Fruit fly (Drosophila melanogaster): ENCODE results near the gene emei.

Gene emei

DNA sequence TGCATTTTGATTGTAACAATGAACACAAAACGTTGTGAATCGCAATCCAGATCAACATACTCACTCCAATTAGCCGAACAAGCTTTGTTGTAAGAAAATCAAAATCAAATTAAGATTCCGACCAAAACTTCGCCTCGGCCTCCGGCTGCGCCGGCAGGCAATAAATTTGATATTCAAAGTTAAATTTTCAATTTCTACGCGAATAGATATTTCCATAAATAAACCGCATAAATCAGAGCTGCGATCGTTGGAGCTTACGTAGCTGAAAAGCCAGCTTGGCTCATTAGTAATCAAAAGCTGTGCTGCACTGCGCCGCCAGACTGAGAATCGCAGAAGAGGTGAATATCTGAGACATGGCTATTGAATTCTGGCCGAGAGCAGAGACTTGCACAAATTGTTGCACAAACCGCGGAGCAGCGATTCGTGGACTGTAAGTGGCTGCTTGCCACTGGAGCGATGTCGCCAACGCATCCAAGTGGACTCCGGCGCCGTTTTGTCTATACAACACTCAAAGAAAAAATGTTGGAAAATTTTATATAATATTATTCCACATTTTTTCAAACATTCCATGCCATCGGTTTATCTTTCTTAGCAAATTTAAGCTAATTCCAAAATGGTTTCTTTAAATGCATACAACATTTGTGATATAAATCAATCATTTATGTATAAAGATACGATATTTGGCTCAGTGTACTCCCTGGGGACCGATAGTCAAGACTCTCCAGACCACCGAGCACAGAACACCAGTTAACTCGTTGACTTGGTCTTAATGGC lies 39.2 kb downstream of the emei start:
- TF ChIP-seq tio (GFP tag; optimal IDR thresholded peaks at IDR 0.05) = no peak
- TF ChIP-seq bab2 (GFP tag; optimal IDR thresholded peaks at IDR 0.05) = no peak
- TF ChIP-seq CG4707 (GFP tag; optimal IDR thresholded peaks at IDR 0.05) = peak; percentile 38
- no peak for TF ChIP-seq CG17612 (GFP tag; IDR thresholded peaks at IDR 0.05)
- peak in 1 of 2 experiments; percentile 65 for TF ChIP-seq Hr51 (GFP tag; optimal IDR thresholded peaks at IDR 0.05)
- no peak for TF ChIP-seq CG16779 (GFP tag; IDR thresholded peaks at IDR 0.05)
- TF ChIP-seq Ada2b (GFP tag; IDR thresholded peaks at IDR 0.05) = 0 out of 2 replicates have a peak, but pooled peaks have one; percentile 21
- TF ChIP-seq slbo (GFP tag; IDR thresholded peaks at IDR 0.05) = no peak
- TF ChIP-seq CG2875 (GFP tag; optimal IDR thresholded peaks at IDR 0.05) = peak; percentile 22
- TF ChIP-seq abd-A (tag; optimal IDR thresholded peaks at IDR 0.05) = peak; percentile 66
- TF ChIP-seq nau (GFP tag; optimal IDR thresholded peaks at IDR 0.05) = peak; percentile 38
- TF ChIP-seq CG1024 (GFP tag; IDR thresholded peaks at IDR 0.05) = no peak
- peak; percentile 49; the same call in 1 of the 2 replicates for TF ChIP-seq CG14441 (GFP tag; IDR thresholded peaks at IDR 0.05)
- TF ChIP-seq vnd (GFP tag; IDR thresholded peaks at IDR 0.05; ENCODE audit: partially characterized antibody) = no peak
- TF ChIP-seq CG12071 (GFP tag; optimal IDR thresholded peaks at IDR 0.05) = peak; percentile 16
- no peak for TF ChIP-seq pb (GFP tag; optimal IDR thresholded peaks at IDR 0.05)
- TF ChIP-seq org-1 (GFP tag; optimal IDR thresholded peaks at IDR 0.05) = no peak
- TF ChIP-seq ase (GFP tag; IDR thresholded peaks at IDR 0.05) = no peak
- TF ChIP-seq CG6654 (GFP tag; optimal IDR thresholded peaks at IDR 0.05) = no peak
- no peak for TF ChIP-seq pum (GFP tag; optimal IDR thresholded peaks at IDR 0.05)
- 0 out of 2 replicates have a peak, but pooled peaks have one; percentile 34 for TF ChIP-seq HLH3B (GFP tag; IDR thresholded peaks at IDR 0.05)
- no peak for TF ChIP-seq Pdp1 (GFP tag; optimal IDR thresholded peaks at IDR 0.05)
- no peak for TF ChIP-seq ato (GFP tag; IDR thresholded peaks at IDR 0.05; ENCODE audit: partially characterized antibody)
- TF ChIP-seq crp (GFP tag; optimal IDR thresholded peaks at IDR 0.05) = no peak
- no peak for TF ChIP-seq CG11398 (GFP tag; optimal IDR thresholded peaks at IDR 0.05)
- TF ChIP-seq Usf (GFP tag; optimal IDR thresholded peaks at IDR 0.05) = no peak
- no peak for TF ChIP-seq CG34376 (GFP tag; optimal IDR thresholded peaks at IDR 0.05)
- no peak for TF ChIP-seq Mrtf (GFP tag; IDR thresholded peaks at IDR 0.05)
- no peak for TF ChIP-seq trh (GFP tag; optimal IDR thresholded peaks at IDR 0.05)
- no peak for TF ChIP-seq CG2120 (GFP tag; optimal IDR thresholded peaks at IDR 0.05)
- TF ChIP-seq CG7357 (GFP tag; IDR thresholded peaks at IDR 0.05) = peak; percentile 20; the same call in 1 of the 3 replicates
- no peak for TF ChIP-seq toy (GFP tag; IDR thresholded peaks at IDR 0.05)
- TF ChIP-seq row (GFP tag; IDR thresholded peaks at IDR 0.05) = no peak
- peak; percentile 57; the same call in 2 of the 3 replicates for TF ChIP-seq CG11695 (GFP tag; IDR thresholded peaks at IDR 0.05)
- no peak for TF ChIP-seq fd102C (GFP tag; optimal IDR thresholded peaks at IDR 0.05)
- no peak for TF ChIP-seq Kr (GFP tag; optimal IDR thresholded peaks at IDR 0.05)
- TF ChIP-seq CG16815 (GFP tag; optimal IDR thresholded peaks at IDR 0.05) = peak; percentile 8
- no peak for TF ChIP-seq BEAF-32 (GFP tag; optimal IDR thresholded peaks at IDR 0.05)
- TF ChIP-seq Sox100B (GFP tag; optimal IDR thresholded peaks at IDR 0.05) = peak; percentile 63
- no peak for TF ChIP-seq CG11456 (GFP tag; IDR thresholded peaks at IDR 0.05)
- no peak for TF ChIP-seq CG8290 (GFP tag; optimal IDR thresholded peaks at IDR 0.05)
- TF ChIP-seq CG8290 (tag; optimal IDR thresholded peaks at IDR 0.05) = no peak
- TF ChIP-seq Aef1 (GFP tag; IDR thresholded peaks at IDR 0.05) = no peak
- TF ChIP-seq CG8281 (tag; optimal IDR thresholded peaks at IDR 0.05) = no peak
- no peak for TF ChIP-seq CG14050 (GFP tag; IDR thresholded peaks at IDR 0.05)
- no peak for TF ChIP-seq CG8944 (GFP tag; optimal IDR thresholded peaks at IDR 0.05)
- TF ChIP-seq gcm (GFP tag; optimal IDR thresholded peaks at IDR 0.05) = peak; percentile 16
- TF ChIP-seq lbe (GFP tag; optimal IDR thresholded peaks at IDR 0.05) = no peak
- peak; percentile 58 for TF ChIP-seq Ssrp (tag; optimal IDR thresholded peaks at IDR 0.05)
- TF ChIP-seq ind (GFP tag; optimal IDR thresholded peaks at IDR 0.05) = peak; percentile 49
